Worm (Caenorhabditis elegans): ENCODE measurements around the gene C48B4.12.
A peak's percentile ranks its signal among the peaks of the same experiment; 100 is the strongest.

DNA sequence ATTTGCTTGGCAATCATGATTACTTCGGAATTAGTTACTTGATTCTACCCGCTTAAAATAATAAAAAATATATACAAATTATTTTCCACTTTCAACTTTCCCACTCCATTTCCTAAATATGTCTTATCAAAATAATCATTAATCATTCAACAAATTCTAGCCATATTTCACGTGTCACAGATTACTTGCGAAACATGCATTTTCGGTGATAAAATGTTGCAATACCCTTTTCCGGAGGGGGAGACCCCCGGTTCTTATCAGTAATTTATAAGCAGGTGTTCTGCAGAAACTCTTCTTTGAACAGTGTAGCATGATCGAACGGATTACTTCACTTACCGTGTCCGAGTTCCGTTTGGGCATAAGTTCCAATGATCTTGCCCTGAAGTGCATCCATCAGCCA lies 6.9 kb upstream of the C48B4.12 start:
- no peak for TF ChIP-seq nhr-25 (tag; optimal IDR thresholded peaks at IDR 0.05)
- peak; percentile 22 for TF ChIP-seq pha-4 (tag; optimal IDR thresholded peaks at IDR 0.05)
- no peak for TF ChIP-seq nfya-1 (tag; optimal IDR thresholded peaks at IDR 0.05; ENCODE audit: insufficient read depth)
- TF ChIP-seq zag-1 (tag; optimal IDR thresholded peaks at IDR 0.05): no peak
- no peak for TF ChIP-seq nhr-67 (tag; optimal IDR thresholded peaks at IDR 0.05)
- TF ChIP-seq ama-1 (optimal IDR thresholded peaks at IDR 0.05): no peak
- no peak for TF ChIP-seq lsy-12 (tag; optimal IDR thresholded peaks at IDR 0.05)
- no peak for TF ChIP-seq sea-2 (GFP tag; optimal IDR thresholded peaks at IDR 0.05)
- TF ChIP-seq unc-62 (GFP tag; optimal IDR thresholded peaks at IDR 0.05): no peak
- no peak for TF ChIP-seq fos-1 (tag; optimal IDR thresholded peaks at IDR 0.05)
- no peak for TF ChIP-seq unc-39 (tag; optimal IDR thresholded peaks at IDR 0.05)
- no peak for TF ChIP-seq eor-1 (tag; optimal IDR thresholded peaks at IDR 0.05)
- TF ChIP-seq ztf-11 (tag; optimal IDR thresholded peaks at IDR 0.05): no peak
- no peak for TF ChIP-seq nhr-23 (tag; optimal IDR thresholded peaks at IDR 0.05)
